Worm (Caenorhabditis elegans) whole organism, L4/young adult: Measurements from ENCODE around the gene srt-18.

ENCODE experiments used
- W03F9.2 ChIP-seq: fragments of 150-350 bp; optimal IDR thresholded peaks from 2 replicates; lab custom pipeline; 2014; ENCODE audit warnings: missing biosample characterization, missing genetic modification characterization
- him-1 ChIP-seq: sonication (generic microtip); optimal IDR thresholded peaks from 2 replicates; lab custom pipeline; 2016; ENCODE audit warnings: missing genotype, missing genetic modification reagents, missing genetic modification characterization, missing compliant biosample characterization

DNA sequence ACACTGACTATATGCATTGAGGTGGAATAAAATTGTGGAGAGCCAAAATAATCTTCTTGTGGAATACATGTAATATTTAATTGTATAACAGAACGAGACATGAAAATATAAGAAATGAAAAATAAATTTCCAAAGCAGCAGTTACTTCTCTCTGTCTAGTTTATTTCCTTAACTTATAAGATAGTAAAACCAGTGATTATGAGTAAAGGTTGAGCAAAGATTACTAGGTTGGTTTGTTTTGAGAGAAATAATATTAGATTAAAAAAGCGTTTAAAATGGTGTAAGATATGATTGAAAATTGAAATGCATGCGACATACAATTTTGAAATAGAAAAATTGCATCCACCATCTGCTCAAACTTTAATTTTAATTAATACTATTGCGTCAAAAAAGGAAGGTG is 1.7 kb downstream of the srt-18 start, which contains the start of gene srh-201:
- TF ChIP-seq W03F9.2 (no peak), him-1 (tag; lab: Kevin White, UChicago) (no peak)
